Fruit fly (Drosophila melanogaster): ENCODE results near the gene Rsph9.

- TF ChIP-seq CG8478 (optimal IDR thresholded peaks at IDR 0.05) (no peak), pan (optimal IDR thresholded peaks at IDR 0.05) (no peak), psq (optimal IDR thresholded peaks at IDR 0.05) (no peak), EcR (GFP tag; optimal IDR thresholded peaks at IDR 0.05) (no peak), Dll (optimal IDR thresholded peaks at IDR 0.05) (no peak), usp (GFP tag; optimal IDR thresholded peaks at IDR 0.05) (no peak)
Measured at dm6 chr2L:17455823-17456222, 43.4 kb upstream of the Rsph9 start, which contains the start of gene SPH93.
